Worm (Caenorhabditis elegans): Measurements from ENCODE around the gene fbxa-189.

DNA sequence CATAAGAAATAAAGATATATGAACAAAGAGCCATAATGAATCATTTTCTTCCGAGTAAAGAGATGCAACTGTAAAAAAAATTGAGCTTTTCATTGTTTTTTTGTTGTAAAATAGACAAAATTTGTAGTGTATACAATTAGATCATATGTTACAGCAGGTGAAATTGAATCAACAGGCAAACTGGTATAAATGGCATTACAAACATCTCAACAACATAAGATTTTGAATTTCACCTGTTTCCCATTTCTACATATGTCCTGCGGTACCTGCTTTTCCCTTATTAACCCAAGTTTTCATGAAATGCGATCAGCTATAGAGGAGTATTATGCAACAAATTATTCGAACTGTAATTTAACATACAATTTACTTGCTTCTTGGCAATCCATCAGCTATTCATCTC is 50.4 kb downstream of the fbxa-189 start, which contains the start of gene srh-120:
- TF ChIP-seq elt-3 (tag; optimal IDR thresholded peaks at IDR 0.05) (no peak), ceh-83 (GFP tag; optimal IDR thresholded peaks at IDR 0.05) (no peak), cnd-1 (tag; optimal IDR thresholded peaks at IDR 0.05) (no peak), nhr-28 (tag; optimal IDR thresholded peaks at IDR 0.05) (no peak), snpc-4 (tag; optimal IDR thresholded peaks at IDR 0.05) (no peak), mep-1 (tag; optimal IDR thresholded peaks at IDR 0.05) (no peak)
